Worm (Caenorhabditis elegans) whole organism, early embryonic: ENCODE measurements around the gene ctsa-3.1.

Source experiments
- F13C5.2 ChIP-seq: sonication (generic microtip); optimal IDR thresholded peaks from 2 replicates; lab custom pipeline; 2017; ENCODE audit warnings: mild to moderate bottlenecking, missing genetic modification characterization, inconsistent platforms, missing compliant biosample characterization
- aly-1 ChIP-seq: sonication (generic microtip); optimal IDR thresholded peaks from 2 replicates; lab custom pipeline; 2016; ENCODE audit warnings: missing genetic modification characterization, missing compliant biosample characterization
- ama-1 ChIP-seq: fragments of 150-350 bp; optimal IDR thresholded peaks from 2 replicates; lab custom pipeline; 2014
- ets-7 ChIP-seq: sonication (generic microtip); optimal IDR thresholded peaks from 2 replicates; lab custom pipeline; 2016; ENCODE audit warnings: missing genotype, missing genetic modification characterization, missing compliant biosample characterization
- flt-1 ChIP-seq: fragments of 200-800 bp; sonication (Bioruptor generic); IDR thresholded peaks from 2 replicates; pipeline ENCODE4 v1.3.6; 2022; ENCODE audit warnings: missing genetic modification characterization, missing compliant biosample characterization
- hmg-4 ChIP-seq: fragments of 200-800 bp; sonication (Bioruptor generic); optimal IDR thresholded peaks from 2 replicates; lab custom pipeline; 2018; ENCODE audit warnings: mild to moderate bottlenecking, missing genetic modification characterization, missing compliant biosample characterization
- pes-1 ChIP-seq: fragments of 200-800 bp; sonication (Bioruptor generic); IDR thresholded peaks from 2 replicates; pipeline ENCODE4 v1.3.6; 2022; ENCODE audit warnings: missing genetic modification reagents, missing genetic modification characterization, missing compliant biosample characterization
- tbx-11 ChIP-seq: fragments of 200-800 bp; sonication (Bioruptor generic); IDR thresholded peaks from 2 replicates; pipeline ENCODE4 v1.3.6; 2022; ENCODE audit warnings: missing genetic modification characterization, missing compliant biosample characterization

DNA sequence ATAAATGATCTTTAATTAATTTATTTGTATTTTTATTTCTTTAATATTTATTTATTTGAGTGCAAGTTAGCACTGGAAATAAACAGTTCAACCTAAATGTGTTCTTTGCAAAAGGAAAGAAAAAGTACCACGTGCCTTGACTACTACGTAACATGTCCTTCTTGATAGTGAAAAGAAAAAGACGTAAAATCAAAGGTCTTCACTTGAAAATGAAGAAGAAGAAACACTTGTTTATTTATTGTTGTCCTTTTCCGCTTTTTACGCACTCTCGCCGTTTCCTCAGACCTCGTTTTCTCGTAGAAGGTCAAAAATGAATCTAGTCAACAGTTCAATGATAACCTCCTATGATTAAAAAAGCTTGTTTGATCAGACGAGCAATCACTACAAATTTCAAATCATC lies 45.3 kb downstream of the ctsa-3.1 start:
- TF ChIP-seq aly-1 (no peak), ama-1 (lab: Kevin White, UChicago) (no peak), flt-1 (GFP tag; lab: Robert Waterston, UW) (no peak), F13C5.2 (no peak), hmg-4 (no peak), pes-1 (GFP tag; lab: Robert Waterston, UW) (no peak), tbx-11 (GFP tag; lab: Robert Waterston, UW) (no peak), ets-7 (tag; lab: Kevin White, UChicago) (no peak)
